Fruit fly (Drosophila melanogaster) whole organism, adult: Measurements from ENCODE around the gene CG31917.

Experiments used
- CG11617 ChIP-seq: fragments of 200-800 bp; sonication (Bioruptor generic); optimal IDR thresholded peaks from 2 replicates; lab custom pipeline; 2017; ENCODE audit warnings: mild to moderate bottlenecking, missing biosample characterization, missing genetic modification reagents, missing genetic modification characterization
- CG12768 ChIP-seq: fragments of 200-800 bp; sonication (Bioruptor generic); optimal IDR thresholded peaks from 2 replicates; lab custom pipeline; 2017; ENCODE audit warnings: missing biosample characterization, missing genetic modification characterization, mild to moderate bottlenecking, moderate library complexity, missing genetic modification reagents
- CG14711 ChIP-seq: fragments of 200-800 bp; sonication (Bioruptor generic); optimal IDR thresholded peaks from 2 replicates; lab custom pipeline; 2018; ENCODE audit warnings: missing biosample characterization, mild to moderate bottlenecking, missing genetic modification characterization, moderate library complexity
- CG33017 ChIP-seq: fragments of 200-800 bp; sonication (Bioruptor generic); optimal IDR thresholded peaks from 2 replicates; lab custom pipeline; 2018; ENCODE audit warnings: missing biosample characterization, mild to moderate bottlenecking, missing genetic modification characterization, moderate library complexity
- CG5204 ChIP-seq: fragments of 200-800 bp; sonication (Bioruptor generic); optimal IDR thresholded peaks from 2 replicates; lab custom pipeline; 2016; ENCODE audit warnings: missing biosample characterization, missing genetic modification characterization
- CG7101 ChIP-seq: fragments of 200-800 bp; sonication (Bioruptor generic); optimal IDR thresholded peaks from 2 replicates; lab custom pipeline; 2018; ENCODE audit warnings: missing biosample characterization, mild to moderate bottlenecking, missing genetic modification characterization, moderate library complexity
- Clk ChIP-seq: fragments of 200-800 bp; sonication (Bioruptor generic); optimal IDR thresholded peaks from 2 replicates; lab custom pipeline; 2017; ENCODE audit warnings: missing biosample characterization, missing genetic modification characterization
- Crg-1 ChIP-seq: fragments of 200-800 bp; sonication (Bioruptor generic); optimal IDR thresholded peaks from 2 replicates; lab custom pipeline; 2016; ENCODE audit warnings: missing biosample characterization, missing genetic modification characterization
- Mnt ChIP-seq: fragments of 200-800 bp; sonication (Bioruptor generic); optimal IDR thresholded peaks from 2 replicates; lab custom pipeline; 2016; ENCODE audit warnings: missing biosample characterization, mild to moderate bottlenecking, missing genetic modification characterization
- bab1 ChIP-seq: fragments of 200-800 bp; sonication (Bioruptor generic); optimal IDR thresholded peaks from 3 replicates; lab custom pipeline; 2019; ENCODE audit warnings: missing biosample characterization, mild to moderate bottlenecking, missing genetic modification characterization, moderate library complexity
- cnc ChIP-seq, 2 experiments: fragments of >200 bp; optimal IDR thresholded peaks; 2 replicates each; lab custom pipeline; 2017
- kay ChIP-seq: fragments of 200-800 bp; sonication (Bioruptor generic); peaks from one replicate; lab custom pipeline; 2016; ENCODE audit warnings: missing biosample characterization, missing genetic modification characterization, borderline replicate concordance
- toe ChIP-seq: fragments of 200-800 bp; sonication (Bioruptor generic); optimal IDR thresholded peaks from 2 replicates; lab custom pipeline; 2016; ENCODE audit warnings: missing biosample characterization, missing genetic modification characterization

dm6 chr2L:5006323-5006722 is 4.3 kb downstream of the CG31917 start:
- TF ChIP-seq toe (GFP tag; lab: Kevin White, UChicago) (no peak), CG11617 (no peak), CG7101 (no peak), kay (GFP tag; lab: Kevin White, UChicago) (no peak), Clk (no peak), CG5204 (no peak), CG33017 (tag; lab: Kevin White, UChicago) (no peak), Mnt (GFP tag; lab: Kevin White, UChicago) (no peak), bab1 (GFP tag; lab: Kevin White, UChicago) (no peak), CG12768 (GFP tag; lab: Kevin White, UChicago) (no peak), CG14711 (tag; lab: Kevin White, UChicago) (no peak), cnc (optimal IDR thresholded peaks at IDR 0.05; lab: Kevin White, UChicago) (no peak), Crg-1 (GFP tag; lab: Kevin White, UChicago) (no peak)
